Worm (Caenorhabditis elegans) whole organism, L4 larva: Measurements from ENCODE around the gene oac-21.

Experiments
- hlh-11 ChIP-seq: fragments of 200-800 bp; sonication (Bioruptor generic); optimal IDR thresholded peaks from 2 replicates; lab custom pipeline; 2018; ENCODE audit warnings: mild to moderate bottlenecking, missing genetic modification characterization, missing compliant biosample characterization
- lin-13 ChIP-seq: fragments of 150-350 bp; optimal IDR thresholded peaks from 2 replicates; lab custom pipeline; 2014; ENCODE audit warnings: missing biosample characterization, missing genetic modification reagents, missing genetic modification characterization
- lin-15B ChIP-seq: fragments of 150-350 bp; sonication (generic microtip); optimal IDR thresholded peaks from 3 replicates; lab custom pipeline; 2014; ENCODE audit warnings: missing biosample characterization, missing genetic modification characterization
- lin-39 ChIP-seq: fragments of 150-350 bp; optimal IDR thresholded peaks from 2 replicates; lab custom pipeline; 2014; ENCODE audit warnings: missing biosample characterization, missing genetic modification reagents, missing genetic modification characterization
- lsy-2 ChIP-seq, 2 experiments: fragments of 150-350 bp in 1 of 2; sonication (generic microtip) in 1 of 2; optimal IDR thresholded peaks; 2 replicates each; lab custom pipeline; 2014 to 2017; ENCODE audit warnings: missing biosample characterization in 2 of 2, missing genetic modification characterization in 2 of 2
- mdl-1 ChIP-seq, 2 experiments: fragments of 150-350 bp in 1 of 2; sonication (generic microtip) in 1 of 2; optimal IDR thresholded peaks; 2 replicates each; lab custom pipeline; 2014 to 2017; ENCODE audit warnings: missing biosample characterization in 2 of 2, missing genetic modification characterization in 2 of 2
- nhr-102 ChIP-seq: sonication (generic microtip); optimal IDR thresholded peaks from 2 replicates; lab custom pipeline; 2016; ENCODE audit warnings: mild to moderate bottlenecking, missing genetic modification characterization, moderate library complexity, missing compliant biosample characterization
- nhr-76 ChIP-seq: fragments of 150-350 bp; optimal IDR thresholded peaks from 2 replicates; lab custom pipeline; 2014; ENCODE audit warnings: missing biosample characterization, missing genetic modification characterization
- pqm-1 ChIP-seq: sonication (generic microtip); optimal IDR thresholded peaks from 2 replicates; lab custom pipeline; 2017; ENCODE audit warnings: missing biosample characterization, missing genetic modification characterization
- rbr-2 ChIP-seq: sonication (generic microtip); optimal IDR thresholded peaks from 2 replicates; lab custom pipeline; 2016; ENCODE audit warnings: missing genotype, missing genetic modification characterization, missing compliant biosample characterization
- skn-1 ChIP-seq: fragments of 150-350 bp; optimal IDR thresholded peaks from 2 replicates; lab custom pipeline; 2014; ENCODE audit warnings: missing biosample characterization, missing genetic modification characterization
- snpc-4 ChIP-seq: fragments of 150-350 bp; optimal IDR thresholded peaks from 2 replicates; lab custom pipeline; 2014; ENCODE audit warnings: missing biosample characterization, missing genetic modification characterization
- unc-62 ChIP-seq, 3 experiments: fragments of 150-350 bp in 1 of 3; sonication (generic microtip); optimal IDR thresholded peaks in 2 of 3; peaks in 1 of 3; 1 replicate in 1 of 3; 2 replicates in 2 of 3; lab custom pipeline; 2014 to 2017; ENCODE audit warnings: missing biosample characterization in 3 of 3, missing genetic modification characterization in 3 of 3, missing genetic modification reagents in 3 of 3, missing genotype in 1 of 3
- zag-1 ChIP-seq: fragments of 150-350 bp; optimal IDR thresholded peaks from 2 replicates; lab custom pipeline; 2014; ENCODE audit warnings: missing biosample characterization, missing genetic modification characterization

DNA sequence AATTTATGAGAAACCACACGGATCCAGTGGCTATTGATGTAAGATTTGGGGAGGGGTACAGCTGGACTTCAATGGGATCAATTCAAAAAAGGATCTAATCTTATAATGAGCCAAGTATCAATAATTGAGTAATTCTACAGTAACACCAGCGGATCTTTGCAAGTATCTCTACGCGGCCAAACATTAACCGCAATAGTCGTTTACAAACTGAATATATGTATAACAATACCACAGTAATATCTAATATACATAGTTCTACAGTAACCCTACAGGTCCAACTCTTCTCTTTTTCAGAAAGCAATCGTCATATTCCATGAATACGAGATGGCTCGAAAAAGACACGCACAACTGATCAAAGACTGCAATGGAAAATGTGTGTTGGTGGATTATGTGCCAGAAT lies 3.0 kb downstream of the oac-21 start, which contains the start of gene F56D6.9:
- TF ChIP-seq rbr-2 (tag; lab: Kevin White, UChicago) (no peak), nhr-76 (tag; lab: Kevin White, UChicago) (no peak), nhr-102 (tag; lab: Kevin White, UChicago) (no peak), skn-1 (tag; lab: Kevin White, UChicago) (no peak), lsy-2 (tag; optimal IDR thresholded peaks at IDR 0.05; lab: Kevin White, UChicago) (no peak), lin-15B (tag; lab: Kevin White, UChicago) (no peak), mdl-1 (tag; optimal IDR thresholded peaks at IDR 0.05; lab: Kevin White, UChicago) (no peak), lin-39 (tag; lab: Kevin White, UChicago) (no peak), hlh-11 (tag; lab: Kevin White, UChicago) (no peak), pqm-1 (no peak), lin-13 (GFP tag; lab: Kevin White, UChicago) (no peak), unc-62 (GFP tag; optimal IDR thresholded peaks at IDR 0.05 in 1 of 2; lab: Kevin White, UChicago) (no peak), unc-62 (tag; optimal IDR thresholded peaks at IDR 0.05; lab: Kevin White, UChicago) (no peak), zag-1 (tag; lab: Kevin White, UChicago) (no peak), snpc-4 (tag; lab: Kevin White, UChicago) (no peak)
